Worm (Caenorhabditis elegans): ENCODE measurements around the gene ubxn-5.

Gene ubxn-5

ce11 chrII:10234398-10234797, at the start of gene ubxn-5:
Gene ubxn-5 (minus strand): TSS chrII:10234498.
- no peak for TF ChIP-seq nhr-47 (tag; optimal IDR thresholded peaks at IDR 0.05)
- no peak for TF ChIP-seq blmp-1 (tag; optimal IDR thresholded peaks at IDR 0.05)
- TF ChIP-seq lir-3 (tag; optimal IDR thresholded peaks at IDR 0.05; ENCODE audit: poor library complexity), result no peak

- TF ChIP-seq fkh-8 (tag; optimal IDR thresholded peaks at IDR 0.05) (peak; percentile 33), mab-9 (GFP tag; IDR thresholded peaks at IDR 0.05) (no peak), dsc-1 (tag; optimal IDR thresholded peaks at IDR 0.05) (peak; percentile 56)
These were observed 48.8 kb upstream of the ubxn-5 start for ce11 chrII:10283145-10283544.

- TF ChIP-seq mef-2 (tag; optimal IDR thresholded peaks at IDR 0.05) (no peak), isw-1 (GFP tag; IDR thresholded peaks at IDR 0.05) (no peak), hlh-4 (tag; optimal IDR thresholded peaks at IDR 0.05) (no peak), alr-1 (tag; optimal IDR thresholded peaks at IDR 0.05; ENCODE audit: borderline replicate concordance) (no peak), lir-3 (tag; optimal IDR thresholded peaks at IDR 0.05; ENCODE audit: poor library complexity) (no peak), ceh-90 (tag; optimal IDR thresholded peaks at IDR 0.05) (no peak), tlp-1 (tag; optimal IDR thresholded peaks at IDR 0.05) (no peak), sptf-1 (tag; optimal IDR thresholded peaks at IDR 0.05) (no peak), lin-35 (GFP tag; optimal IDR thresholded peaks at IDR 0.05) (peak in 1 of 2 experiments; percentile 12), Y116A8C.19 (tag; optimal IDR thresholded peaks at IDR 0.05; ENCODE audit: borderline replicate concordance) (no peak), fkh-8 (tag; optimal IDR thresholded peaks at IDR 0.05) (no peak), elt-2 (tag; optimal IDR thresholded peaks at IDR 0.05) (peak; percentile 72), nhr-84 (tag; optimal IDR thresholded peaks at IDR 0.05) (no peak), blmp-1 (tag; optimal IDR thresholded peaks at IDR 0.05) (no peak), unc-86 (tag; optimal IDR thresholded peaks at IDR 0.05) (no peak), ceh-63 (GFP tag; optimal IDR thresholded peaks at IDR 0.05) (no peak), snu-23 (GFP tag; optimal IDR thresholded peaks at IDR 0.05) (no peak), C16A3.4 (tag; optimal IDR thresholded peaks at IDR 0.05) (no peak), sox-4 (tag; optimal IDR thresholded peaks at IDR 0.05) (no peak), efl-1 (optimal IDR thresholded peaks at IDR 0.05) (no peak), efl-1 (GFP tag; optimal IDR thresholded peaks at IDR 0.05 in 1 of 2) (peak in 1 of 2 experiments; percentile 58)
These were observed 47.4 kb upstream of the ubxn-5 start for ce11 chrII:10281674-10282073.

ce11 chrII:10279561-10279960, 45.3 kb upstream of the ubxn-5 start, which contains the start of gene ZK971.1:
Gene ZK971.1 (minus strand): TSS chrII:10279661.
- no peak for TF ChIP-seq tlp-1 (tag; optimal IDR thresholded peaks at IDR 0.05)
- no peak for TF ChIP-seq efl-3 (GFP tag; optimal IDR thresholded peaks at IDR 0.05)
- no peak for TF ChIP-seq lin-35 (GFP tag; optimal IDR thresholded peaks at IDR 0.05)
- no peak for TF ChIP-seq C34B4.2 (tag; optimal IDR thresholded peaks at IDR 0.05)
- no peak for TF ChIP-seq ceh-8 (GFP tag; optimal IDR thresholded peaks at IDR 0.05)
- TF ChIP-seq nhr-76 (tag; optimal IDR thresholded peaks at IDR 0.05), result no peak

ce11 chrII:10271093-10271492, 36.8 kb upstream of the ubxn-5 start, which contains the start of gene F54B3.4:
Gene F54B3.4 (minus strand): TSS chrII:10271193.
- no peak for TF ChIP-seq hpl-2 (GFP tag; optimal IDR thresholded peaks at IDR 0.05)
- TF ChIP-seq Y116A8C.19 (tag; optimal IDR thresholded peaks at IDR 0.05; ENCODE audit: borderline replicate concordance), result no peak
- TF ChIP-seq efl-1 (optimal IDR thresholded peaks at IDR 0.05), result no peak
- no peak for TF ChIP-seq efl-1 (GFP tag; optimal IDR thresholded peaks at IDR 0.05 in 1 of 2)
- TF ChIP-seq grh-1 (GFP tag; IDR thresholded peaks at IDR 0.05), result no peak
- no peak for TF ChIP-seq xbp-1 (tag; optimal IDR thresholded peaks at IDR 0.05)
- no peak for TF ChIP-seq mef-2 (tag; optimal IDR thresholded peaks at IDR 0.05)
- no peak for TF ChIP-seq rnt-1 (tag; optimal IDR thresholded peaks at IDR 0.05)
- TF ChIP-seq lir-3 (tag; optimal IDR thresholded peaks at IDR 0.05; ENCODE audit: poor library complexity), result no peak
- TF ChIP-seq ceh-8 (GFP tag; optimal IDR thresholded peaks at IDR 0.05), result no peak
- TF ChIP-seq unc-62 (GFP tag; optimal IDR thresholded peaks at IDR 0.05), result no peak
- no peak for TF ChIP-seq fkh-4 (tag; optimal IDR thresholded peaks at IDR 0.05; ENCODE audit: borderline replicate concordance)
- TF ChIP-seq zip-4 (GFP tag; optimal IDR thresholded peaks at IDR 0.05), result no peak
- no peak for TF ChIP-seq pag-3 (tag; optimal IDR thresholded peaks at IDR 0.05; ENCODE audit: borderline replicate concordance, insufficient read depth)
- TF ChIP-seq unc-130 (tag; optimal IDR thresholded peaks at IDR 0.05), result no peak
- no peak for TF ChIP-seq mep-1 (tag; optimal IDR thresholded peaks at IDR 0.05)
- no peak for TF ChIP-seq irx-1 (tag; optimal IDR thresholded peaks at IDR 0.05)
- no peak for TF ChIP-seq lin-15B (tag; optimal IDR thresholded peaks at IDR 0.05)
- no peak for TF ChIP-seq C04F5.9 (tag; optimal IDR thresholded peaks at IDR 0.05)
- TF ChIP-seq snpc-4 (tag; optimal IDR thresholded peaks at IDR 0.05), result no peak

Measured in whole organism, L1 larva.